Worm (Caenorhabditis elegans) whole organism, young adult: ENCODE data around the gene F10E9.5.

Source experiments
- B0261.1 ChIP-seq: sonication (generic microtip); optimal IDR thresholded peaks from 2 replicates; lab custom pipeline; 2016; ENCODE audit warnings: mild to moderate bottlenecking, missing genetic modification characterization, moderate library complexity, missing compliant biosample characterization
- B0336.3 ChIP-seq: fragments of 200-800 bp; sonication (Bioruptor generic); IDR thresholded peaks from 2 replicates; pipeline ENCODE4 v1.3.6; 2022; ENCODE audit warnings: missing genetic modification characterization, missing compliant biosample characterization
- C06A6.2 ChIP-seq: fragments of 200-800 bp; sonication (Bioruptor generic); conservative IDR thresholded peaks from 2 replicates; pipeline ENCODE4 v1.3.6; 2022; ENCODE audit warnings: missing genetic modification characterization, missing compliant biosample characterization
- C17E4.6 ChIP-seq: fragments of 200-800 bp; sonication (Bioruptor generic); IDR thresholded peaks from 2 replicates; pipeline ENCODE4 v1.3.6; 2022; ENCODE audit warnings: missing genetic modification reagents, missing genetic modification characterization, missing compliant biosample characterization
- F10E7.11 ChIP-seq: sonication (generic microtip); optimal IDR thresholded peaks from 2 replicates; lab custom pipeline; 2017; ENCODE audit warnings: mild to moderate bottlenecking, missing genetic modification characterization, moderate library complexity, missing compliant biosample characterization
- F33H1.4 ChIP-seq: fragments of 200-800 bp; sonication (Bioruptor generic); IDR thresholded peaks from 2 replicates; pipeline ENCODE4 v1.3.6; 2022; ENCODE audit warnings: missing genetic modification reagents, missing genetic modification characterization, missing compliant biosample characterization
- F49E8.2 ChIP-seq: sonication (generic microtip); optimal IDR thresholded peaks from 3 replicates; lab custom pipeline; 2017; ENCODE audit warnings: missing genetic modification characterization, mild to moderate bottlenecking, missing compliant biosample characterization, antibody characterized with exemption, moderate library complexity; ENCODE audit not compliant: insufficient read depth
- K12H6.12 ChIP-seq: fragments of 200-800 bp; sonication (Bioruptor generic); optimal IDR thresholded peaks from 2 replicates; lab custom pipeline; 2018; ENCODE audit warnings: mild to moderate bottlenecking, missing genetic modification characterization, missing compliant biosample characterization
- Y53G8AR.9 ChIP-seq: fragments of 200-800 bp; sonication (Bioruptor generic); conservative IDR thresholded peaks from 2 replicates; pipeline ENCODE4 v1.3.6; 2022; ENCODE audit warnings: missing genetic modification reagents, missing genetic modification characterization, missing compliant biosample characterization
- Y79H2A.3 ChIP-seq: fragments of 200-800 bp; sonication (Bioruptor generic); conservative IDR thresholded peaks from 2 replicates; pipeline ENCODE4 v1.3.6; 2022; ENCODE audit warnings: missing genetic modification reagents, missing genetic modification characterization, missing compliant biosample characterization
- akir-1 ChIP-seq: fragments of 200-800 bp; sonication (Bioruptor generic); optimal IDR thresholded peaks from 2 replicates; lab custom pipeline; 2018; ENCODE audit warnings: mild to moderate bottlenecking, missing genetic modification characterization, moderate library complexity, missing compliant biosample characterization
- ama-1 ChIP-seq, 3 experiments: fragments of 150-350 bp in 1 of 3; sonication (generic microtip) in 2 of 3; optimal IDR thresholded peaks; 2 replicates each; lab custom pipeline; 2014 to 2018; ENCODE audit warnings: missing biosample characterization in 2 of 3, missing genetic modification characterization in 2 of 3, missing genetic modification reagents in 2 of 3
- aptf-3 ChIP-seq: fragments of 200-800 bp; sonication (Bioruptor generic); IDR thresholded peaks from 2 replicates; pipeline ENCODE4 v1.3.6; 2022; ENCODE audit warnings: missing genetic modification characterization, missing compliant biosample characterization
- bed-1 ChIP-seq: fragments of 200-800 bp; sonication (Bioruptor generic); IDR thresholded peaks from 2 replicates; pipeline ENCODE4 v1.3.6; 2022; ENCODE audit warnings: missing genetic modification reagents, missing genetic modification characterization, missing compliant biosample characterization
- cebp-1 ChIP-seq, 2 experiments: fragments of 200-800 bp in 1 of 2; sonication (Bioruptor generic) in 1 of 2; sonication (generic microtip) in 1 of 2; IDR thresholded peaks in 1 of 2; optimal IDR thresholded peaks in 1 of 2; 2 replicates each; pipeline versions ENCODE4 v1.3.6 to Lab custom; 2017 to 2022; ENCODE audit warnings: missing compliant biosample characterization in 2 of 2, missing genetic modification characterization in 2 of 2, mild to moderate bottlenecking in 1 of 2, missing genetic modification reagents in 1 of 2, moderate library complexity in 1 of 2
- cebp-2 ChIP-seq: fragments of 200-800 bp; sonication (Bioruptor generic); IDR thresholded peaks from 2 replicates; pipeline ENCODE4 v1.3.6; 2022; ENCODE audit warnings: missing genetic modification characterization, missing compliant biosample characterization
- ceh-100 ChIP-seq: fragments of 200-800 bp; sonication (Bioruptor generic); IDR thresholded peaks from 2 replicates; pipeline ENCODE4 v1.3.6; 2022; ENCODE audit warnings: missing genetic modification reagents, missing genetic modification characterization, missing compliant biosample characterization
- ceh-27 ChIP-seq: fragments of 200-800 bp; sonication (Bioruptor generic); optimal IDR thresholded peaks from 2 replicates; lab custom pipeline; 2018; ENCODE audit warnings: mild to moderate bottlenecking, missing genetic modification characterization, moderate library complexity, missing compliant biosample characterization
- efl-1 ChIP-seq: fragments of 150-350 bp; optimal IDR thresholded peaks from 2 replicates; lab custom pipeline; 2014; ENCODE audit warnings: missing biosample characterization, missing genetic modification reagents, missing genetic modification characterization
- egrh-3 ChIP-seq: fragments of 200-800 bp; sonication (Bioruptor generic); IDR thresholded peaks from 2 replicates; pipeline ENCODE4 v1.3.6; 2022; ENCODE audit warnings: missing genetic modification reagents, missing genetic modification characterization, missing compliant biosample characterization
- ets-4 ChIP-seq: fragments of 200-800 bp; sonication (Bioruptor generic); optimal IDR thresholded peaks from 2 replicates; lab custom pipeline; 2018; ENCODE audit warnings: mild to moderate bottlenecking, missing genetic modification characterization, missing compliant biosample characterization
- gei-17 ChIP-seq: fragments of 200-800 bp; sonication (Bioruptor generic); optimal IDR thresholded peaks from 2 replicates; lab custom pipeline; 2018; ENCODE audit warnings: mild to moderate bottlenecking, missing genetic modification characterization, missing compliant biosample characterization
- hlh-26 ChIP-seq: fragments of 200-800 bp; sonication (Bioruptor generic); conservative IDR thresholded peaks from 2 replicates; pipeline ENCODE4 v1.3.6; 2022; ENCODE audit warnings: missing genetic modification reagents, missing genetic modification characterization, missing compliant biosample characterization
- hmg-1.2 ChIP-seq: fragments of 200-800 bp; sonication (Bioruptor generic); IDR thresholded peaks from 2 replicates; pipeline ENCODE4 v1.3.6; 2022; ENCODE audit warnings: missing genetic modification reagents, missing genetic modification characterization, missing compliant biosample characterization
- hrde-1 ChIP-seq: sonication (generic microtip); optimal IDR thresholded peaks from 2 replicates; lab custom pipeline; 2016; ENCODE audit warnings: missing genetic modification characterization, mild to moderate bottlenecking, missing compliant biosample characterization, moderate library complexity, missing genotype, missing genetic modification reagents, borderline replicate concordance
- let-607 ChIP-seq, 2 experiments: fragments of 200-800 bp in 1 of 2; sonication (Bioruptor generic) in 1 of 2; sonication (generic microtip) in 1 of 2; optimal IDR thresholded peaks; 2 replicates each; lab custom pipeline; 2016 to 2018; ENCODE audit warnings: mild to moderate bottlenecking in 2 of 2, missing compliant biosample characterization in 2 of 2, missing genetic modification characterization in 2 of 2, moderate library complexity in 2 of 2, missing genotype in 1 of 2
- lin-35 ChIP-seq, 3 experiments: fragments of 150-350 bp in 2 of 3; sonication (generic microtip) in 1 of 3; optimal IDR thresholded peaks; 2 replicates each; lab custom pipeline; 2014 to 2018; ENCODE audit warnings: missing biosample characterization in 3 of 3, missing genetic modification characterization in 3 of 3, missing genetic modification reagents in 3 of 3
- lin-40 ChIP-seq: sonication (generic microtip); optimal IDR thresholded peaks from 2 replicates; lab custom pipeline; 2016; ENCODE audit warnings: missing genetic modification characterization, mild to moderate bottlenecking, missing compliant biosample characterization, missing genotype, missing genetic modification reagents
- lin-54 ChIP-seq: fragments of 200-800 bp; sonication (Bioruptor generic); optimal IDR thresholded peaks from 2 replicates; lab custom pipeline; 2018; ENCODE audit warnings: mild to moderate bottlenecking, missing genetic modification characterization, missing compliant biosample characterization
- mcd-1 ChIP-seq: fragments of 200-800 bp; sonication (Bioruptor generic); IDR thresholded peaks from 2 replicates; pipeline ENCODE4 v1.3.6; 2022; ENCODE audit warnings: missing genetic modification reagents, missing genetic modification characterization, missing compliant biosample characterization
- pha-4 ChIP-seq: fragments of 150-350 bp; sonication (generic microtip); optimal IDR thresholded peaks from 2 replicates; lab custom pipeline; 2014; ENCODE audit warnings: missing biosample characterization, missing genetic modification reagents, missing genetic modification characterization
- snpc-1.1 ChIP-seq: sonication (generic microtip); optimal IDR thresholded peaks from 2 replicates; lab custom pipeline; 2017; ENCODE audit warnings: missing genetic modification characterization, mild to moderate bottlenecking, missing compliant biosample characterization, antibody characterized with exemption, moderate library complexity, missing genotype, missing genetic modification reagents; ENCODE audit not compliant: insufficient read depth
- tlf-1 ChIP-seq: fragments of 200-800 bp; sonication (Bioruptor generic); optimal IDR thresholded peaks from 2 replicates; lab custom pipeline; 2018; ENCODE audit warnings: mild to moderate bottlenecking, missing genetic modification characterization, missing compliant biosample characterization
- xnd-1 ChIP-seq: sonication (generic microtip); optimal IDR thresholded peaks from 2 replicates; lab custom pipeline; 2016; ENCODE audit warnings: missing genotype, missing genetic modification reagents, missing genetic modification characterization, missing compliant biosample characterization
- ztf-22 ChIP-seq: fragments of 200-800 bp; sonication (Bioruptor generic); optimal IDR thresholded peaks from 2 replicates; lab custom pipeline; 2018; ENCODE audit warnings: mild to moderate bottlenecking, missing genetic modification characterization, moderate library complexity, missing compliant biosample characterization
- ztf-25 ChIP-seq: fragments of 200-800 bp; sonication (Bioruptor generic); IDR thresholded peaks from 2 replicates; pipeline ENCODE4 v1.3.6; 2022; ENCODE audit warnings: missing genetic modification reagents, missing genetic modification characterization, missing compliant biosample characterization
- ztf-3 ChIP-seq: fragments of 200-800 bp; sonication (Bioruptor generic); optimal IDR thresholded peaks from 2 replicates; lab custom pipeline; 2018; ENCODE audit warnings: mild to moderate bottlenecking, missing genetic modification characterization, missing compliant biosample characterization

Gene F10E9.5

ce11 chrIII:8286003-8286402 lies 21.4 kb upstream of the F10E9.5 start:
- TF ChIP-seq ceh-27, result peak; percentile 18
- TF ChIP-seq cebp-1 (GFP tag; IDR thresholded peaks at IDR 0.05; lab: Robert Waterston, UW), result no peak
- TF ChIP-seq cebp-1 (tag; optimal IDR thresholded peaks at IDR 0.05; lab: Kevin White, UChicago), result no peak

- TF ChIP-seq ets-4 (GFP tag; lab: Kevin White, UChicago) (no peak), C06A6.2 (GFP tag; lab: Robert Waterston, UW) (no peak), mcd-1 (GFP tag; lab: Robert Waterston, UW) (no peak), snpc-1.1 (tag; lab: Kevin White, UChicago) (no peak), F49E8.2 (no peak), aptf-3 (GFP tag; lab: Robert Waterston, UW) (no peak), lin-54 (no peak), ztf-25 (GFP tag; lab: Robert Waterston, UW) (no peak), ceh-100 (GFP tag; lab: Robert Waterston, UW) (no peak), ztf-3 (GFP tag; lab: Kevin White, UChicago) (no peak), egrh-3 (GFP tag; lab: Robert Waterston, UW) (no peak), Y53G8AR.9 (no peak), F10E7.11 (tag; lab: Kevin White, UChicago) (no peak), C17E4.6 (no peak), akir-1 (no peak), xnd-1 (tag; lab: Kevin White, UChicago) (no peak), hlh-26 (GFP tag; lab: Robert Waterston, UW) (no peak), ztf-22 (GFP tag; lab: Kevin White, UChicago) (no peak), gei-17 (GFP tag; lab: Kevin White, UChicago) (no peak)
Measured at ce11 chrIII:8286824-8287223, 20.6 kb upstream of the F10E9.5 start.

ce11 chrIII:8287519-8287918 lies 19.9 kb upstream of the F10E9.5 start:
- peak; percentile 46 for TF ChIP-seq K12H6.12 (tag; lab: Kevin White, UChicago)
- TF ChIP-seq hmg-1.2, result 0 out of 2 replicates have a peak, but pooled peaks have one; percentile 15
- TF ChIP-seq let-607 (tag; optimal IDR thresholded peaks at IDR 0.05; lab: Kevin White, UChicago), result no peak
- TF ChIP-seq, all 124 proteins: peak for 2

- no peak for TF ChIP-seq C06A6.2 (GFP tag; lab: Robert Waterston, UW)
- TF ChIP-seq B0261.1 (tag; lab: Kevin White, UChicago), result no peak
- no peak for TF ChIP-seq K12H6.12 (tag; lab: Kevin White, UChicago)
- no peak for TF ChIP-seq C17E4.6
- no peak for TF ChIP-seq pha-4 (tag; lab: Kevin White, UChicago)
- TF ChIP-seq lin-35 (GFP tag; optimal IDR thresholded peaks at IDR 0.05; lab: Kevin White, UChicago), result no peak
- no peak for TF ChIP-seq efl-1 (GFP tag; lab: Kevin White, UChicago)
- TF ChIP-seq lin-40 (tag; lab: Kevin White, UChicago), result no peak
- no peak for TF ChIP-seq hrde-1
- no peak for TF ChIP-seq tlf-1 (GFP tag; lab: Kevin White, UChicago)
- TF ChIP-seq F33H1.4, result no peak
- no peak for TF ChIP-seq Y79H2A.3 (GFP tag; lab: Robert Waterston, UW)
- TF ChIP-seq bed-1 (GFP tag; lab: Robert Waterston, UW), result no peak
- TF ChIP-seq ztf-22 (GFP tag; lab: Kevin White, UChicago), result no peak
- no peak for TF ChIP-seq ama-1 (optimal IDR thresholded peaks at IDR 0.05; lab: Kevin White, UChicago)
- no peak for TF ChIP-seq ama-1 (GFP tag; optimal IDR thresholded peaks at IDR 0.05; lab: Kevin White, UChicago)
- TF ChIP-seq B0336.3 (GFP tag; lab: Robert Waterston, UW), result no peak
- TF ChIP-seq cebp-2 (GFP tag; lab: Robert Waterston, UW), result no peak
- no peak for TF ChIP-seq hlh-26 (GFP tag; lab: Robert Waterston, UW)
Measured at ce11 chrIII:8289181-8289580, 18.2 kb upstream of the F10E9.5 start.
